Worm (Caenorhabditis elegans): ENCODE data around the gene zim-3.

- TF ChIP-seq nhr-28 (tag; optimal IDR thresholded peaks at IDR 0.05) (no peak), zag-1 (tag; optimal IDR thresholded peaks at IDR 0.05) (no peak), ceh-16 (tag; optimal IDR thresholded peaks at IDR 0.05) (no peak)
Measured at ce11 chrIV:10538584-10538983, 19.9 kb upstream of the zim-3 start, which contains the start of gene T07G12.4.
